Worm (Caenorhabditis elegans): ENCODE data around the gene gcy-13.

DNA sequence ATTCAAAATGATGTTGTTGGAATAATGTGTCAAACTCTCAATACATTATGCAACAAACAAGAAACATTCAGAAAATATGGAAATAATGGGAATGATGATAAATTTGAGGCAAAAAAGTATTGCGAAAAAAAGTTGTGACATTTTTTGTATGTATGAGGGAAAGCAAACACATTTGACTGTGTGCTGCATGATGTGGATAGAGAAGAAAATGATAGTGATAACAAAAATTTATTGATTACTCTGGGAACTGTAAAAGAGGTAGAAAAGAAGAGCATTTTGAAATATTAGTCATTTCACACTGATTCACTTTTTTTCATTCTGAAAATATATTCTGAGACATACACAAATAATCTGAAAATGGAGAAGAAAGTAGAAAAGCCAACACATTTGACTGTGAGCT, 21.5 kb downstream of the gcy-13 start:
- TF ChIP-seq lin-14 (GFP tag; optimal IDR thresholded peaks at IDR 0.05) (no peak), ceh-8 (GFP tag; optimal IDR thresholded peaks at IDR 0.05) (no peak), swsn-7 (tag; optimal IDR thresholded peaks at IDR 0.05) (no peak), sox-4 (tag; optimal IDR thresholded peaks at IDR 0.05) (no peak), hlh-17 (GFP tag; optimal IDR thresholded peaks at IDR 0.05; ENCODE audit: borderline replicate concordance) (no peak)

Measured in whole organism, L1 larva.